Fruit fly (Drosophila melanogaster) whole organism, prepupa: ENCODE measurements around the gene CG16854.
A peak's percentile ranks its signal among the peaks of the same experiment; 100 is the strongest.

ENCODE experiments used
- Blimp-1 ChIP-seq: fragments of 200-800 bp; sonication (Bioruptor generic); optimal IDR thresholded peaks from 3 replicates; lab custom pipeline; 2017; ENCODE audit warnings: missing biosample characterization, missing genetic modification characterization, mild to moderate bottlenecking, moderate library complexity, missing genetic modification reagents
- CG10631 ChIP-seq: fragments of 200-800 bp; sonication (Bioruptor generic); optimal IDR thresholded peaks from 2 replicates; lab custom pipeline; 2016; ENCODE audit warnings: missing biosample characterization, missing genetic modification characterization
- CG10669 ChIP-seq: fragments of 200-800 bp; sonication (Bioruptor generic); optimal IDR thresholded peaks from 3 replicates; lab custom pipeline; 2018; ENCODE audit warnings: missing biosample characterization, mild to moderate bottlenecking, missing genetic modification characterization, moderate library complexity
- CG11902 ChIP-seq: fragments of 200-800 bp; sonication (Bioruptor generic); optimal IDR thresholded peaks from 3 replicates; lab custom pipeline; 2016; ENCODE audit warnings: missing biosample characterization, missing genetic modification characterization
- CG15336 ChIP-seq: fragments of 200-800 bp; sonication (Bioruptor generic); IDR thresholded peaks from 2 replicates; pipeline ENCODE4 v1.3.6; 2022; ENCODE audit warnings: missing biosample characterization, missing genetic modification characterization
- CG16779 ChIP-seq: fragments of 200-800 bp; sonication (Bioruptor generic); optimal IDR thresholded peaks from 3 replicates; lab custom pipeline; 2017; ENCODE audit warnings: missing biosample characterization, mild to moderate bottlenecking, missing genetic modification characterization
- CG3032 ChIP-seq: fragments of 200-800 bp; optimal IDR thresholded peaks from 2 replicates; lab custom pipeline; 2019; ENCODE audit warnings: missing biosample characterization, mild to moderate bottlenecking, missing genetic modification characterization, moderate library complexity
- CG31627 ChIP-seq: fragments of 200-800 bp; sonication (Bioruptor generic); optimal IDR thresholded peaks from 3 replicates; lab custom pipeline; 2016; ENCODE audit warnings: missing biosample characterization, missing genetic modification characterization
- CG32006 ChIP-seq: fragments of 200-800 bp; sonication (Bioruptor generic); optimal IDR thresholded peaks from 3 replicates; lab custom pipeline; 2017; ENCODE audit warnings: missing biosample characterization, mild to moderate bottlenecking, missing genetic modification characterization
- CG34406 ChIP-seq: fragments of 200-800 bp; sonication (Bioruptor generic); optimal IDR thresholded peaks from 3 replicates; lab custom pipeline; 2016; ENCODE audit warnings: missing biosample characterization, missing genetic modification characterization
- CG3919 ChIP-seq: fragments of 200-800 bp; sonication (Bioruptor generic); optimal IDR thresholded peaks from 3 replicates; lab custom pipeline; 2016; ENCODE audit warnings: missing biosample characterization, missing genetic modification characterization
- CG6792 ChIP-seq: fragments of 200-800 bp; sonication (Bioruptor generic); optimal IDR thresholded peaks from 3 replicates; lab custom pipeline; 2016; ENCODE audit warnings: missing biosample characterization, missing genetic modification characterization
- CG6808 ChIP-seq: fragments of 200-800 bp; sonication (Bioruptor generic); optimal IDR thresholded peaks from 3 replicates; lab custom pipeline; 2017; ENCODE audit warnings: missing biosample characterization, missing genetic modification characterization, mild to moderate bottlenecking, moderate library complexity, missing genetic modification reagents
- CG6854 ChIP-seq: fragments of 200-800 bp; sonication (Bioruptor generic); optimal IDR thresholded peaks from 2 replicates; lab custom pipeline; 2017; ENCODE audit warnings: missing biosample characterization, mild to moderate bottlenecking, missing genetic modification characterization
- CG7368 ChIP-seq: fragments of 200-800 bp; sonication (Bioruptor generic); optimal IDR thresholded peaks from 3 replicates; lab custom pipeline; 2016; ENCODE audit warnings: missing biosample characterization, missing genetic modification characterization
- CG8319 ChIP-seq: fragments of 200-800 bp; sonication (Bioruptor generic); optimal IDR thresholded peaks from 3 replicates; lab custom pipeline; 2016; ENCODE audit warnings: missing biosample characterization, missing genetic modification characterization
- CG8632 ChIP-seq: fragments of 200-800 bp; sonication (Bioruptor generic); optimal IDR thresholded peaks from 3 replicates; lab custom pipeline; 2016; ENCODE audit warnings: missing biosample characterization, missing genetic modification characterization
- CG9139 ChIP-seq: fragments of 200-800 bp; sonication (Bioruptor generic); optimal IDR thresholded peaks from 3 replicates; lab custom pipeline; 2017; ENCODE audit warnings: missing biosample characterization, mild to moderate bottlenecking, missing genetic modification characterization
- Eip75B ChIP-seq: fragments of 200-800 bp; sonication (Bioruptor generic); optimal IDR thresholded peaks from 3 replicates; lab custom pipeline; 2016; ENCODE audit warnings: missing biosample characterization, missing genetic modification characterization
- Eip78C ChIP-seq: fragments of 200-800 bp; sonication (Bioruptor generic); peaks from one replicate; lab custom pipeline; 2016; ENCODE audit warnings: missing biosample characterization, missing genetic modification characterization
- Ets21C ChIP-seq: fragments of 200-800 bp; sonication (Bioruptor generic); optimal IDR thresholded peaks from 3 replicates; lab custom pipeline; 2016; ENCODE audit warnings: missing biosample characterization, missing genetic modification characterization
- Ets96B ChIP-seq: fragments of 200-800 bp; optimal IDR thresholded peaks from 2 replicates; lab custom pipeline; 2019; ENCODE audit warnings: missing biosample characterization, mild to moderate bottlenecking, missing genetic modification characterization, moderate library complexity
- Gug ChIP-seq: fragments of 200-800 bp; sonication (Bioruptor generic); IDR thresholded peaks from 2 replicates; pipeline ENCODE4 v1.3.6; 2022; ENCODE audit warnings: missing biosample characterization, missing genetic modification characterization
- Hr38 ChIP-seq: sonication (Bioruptor generic); optimal IDR thresholded peaks from 2 replicates; lab custom pipeline; 2016; ENCODE audit warnings: missing biosample characterization, missing genetic modification characterization
- Hr4 ChIP-seq: fragments of 200-800 bp; sonication (Bioruptor generic); optimal IDR thresholded peaks from 3 replicates; lab custom pipeline; 2016; ENCODE audit warnings: missing biosample characterization, missing genetic modification characterization
- Lpt ChIP-seq: fragments of 200-800 bp; sonication (Bioruptor generic); optimal IDR thresholded peaks from 3 replicates; lab custom pipeline; 2016; ENCODE audit warnings: missing biosample characterization, missing genetic modification characterization
- Met ChIP-seq: fragments of 200-800 bp; sonication (Bioruptor generic); optimal IDR thresholded peaks from 3 replicates; lab custom pipeline; 2016; ENCODE audit warnings: missing biosample characterization, missing genetic modification characterization
- OdsH ChIP-seq: fragments of 200-800 bp; sonication (Bioruptor generic); optimal IDR thresholded peaks from 3 replicates; lab custom pipeline; 2016; ENCODE audit warnings: missing biosample characterization, missing genetic modification characterization
- Smox ChIP-seq: fragments of 200-800 bp; sonication (Bioruptor generic); optimal IDR thresholded peaks from 3 replicates; lab custom pipeline; 2016; ENCODE audit warnings: missing biosample characterization, missing genetic modification characterization
- Sox102F ChIP-seq: fragments of 200-800 bp; sonication (Bioruptor generic); optimal IDR thresholded peaks from 2 replicates; lab custom pipeline; 2016; ENCODE audit warnings: missing biosample characterization, mild to moderate bottlenecking, missing genetic modification characterization
- Sox14 ChIP-seq: fragments of 200-800 bp; sonication (Bioruptor generic); optimal IDR thresholded peaks from 3 replicates; lab custom pipeline; 2016; ENCODE audit warnings: missing biosample characterization, missing genetic modification characterization
- achi ChIP-seq: fragments of 200-800 bp; sonication (Bioruptor generic); optimal IDR thresholded peaks from 3 replicates; lab custom pipeline; 2016; ENCODE audit warnings: missing biosample characterization, missing genetic modification characterization
- acj6 ChIP-seq: fragments of 200-800 bp; sonication (Bioruptor generic); optimal IDR thresholded peaks from 3 replicates; lab custom pipeline; 2016; ENCODE audit warnings: missing biosample characterization, missing genetic modification characterization
- dac ChIP-seq: fragments of 200-800 bp; sonication (Bioruptor generic); optimal IDR thresholded peaks from 2 replicates; lab custom pipeline; 2017; ENCODE audit warnings: missing biosample characterization, mild to moderate bottlenecking, missing genetic modification characterization
- dsx ChIP-seq: fragments of 200-800 bp; optimal IDR thresholded peaks from 3 replicates; lab custom pipeline; 2019; ENCODE audit warnings: missing biosample characterization, mild to moderate bottlenecking, missing genetic modification characterization, moderate library complexity; ENCODE audit not compliant: poor library complexity, severe bottlenecking
- fd85E ChIP-seq: fragments of 200-800 bp; sonication (Bioruptor generic); optimal IDR thresholded peaks from 3 replicates; lab custom pipeline; 2016; ENCODE audit warnings: missing biosample characterization, missing genetic modification characterization
- net ChIP-seq: fragments of 200-800 bp; sonication (Bioruptor generic); optimal IDR thresholded peaks from 3 replicates; lab custom pipeline; 2016; ENCODE audit warnings: missing biosample characterization, missing genetic modification characterization
- pdm3 ChIP-seq: fragments of 200-800 bp; sonication (Bioruptor generic); optimal IDR thresholded peaks from 3 replicates; lab custom pipeline; 2016; ENCODE audit warnings: missing biosample characterization, missing genetic modification characterization
- salr ChIP-seq, 2 experiments: fragments of 200-800 bp; sonication (Bioruptor generic); optimal IDR thresholded peaks; 3 replicates each; lab custom pipeline; 2016 to 2018; ENCODE audit warnings: missing biosample characterization in 2 of 2, missing genetic modification characterization in 2 of 2, mild to moderate bottlenecking in 1 of 2
- spab ChIP-seq: fragments of 200-800 bp; sonication (Bioruptor generic); optimal IDR thresholded peaks from 2 replicates; lab custom pipeline; 2017; ENCODE audit warnings: missing biosample characterization, mild to moderate bottlenecking, missing genetic modification characterization, missing genetic modification reagents
- ss ChIP-seq, 2 experiments: fragments of 200-800 bp; sonication (Bioruptor generic); optimal IDR thresholded peaks; 2 replicates in 1 of 2; 3 replicates in 1 of 2; lab custom pipeline; 2017 to 2018; ENCODE audit warnings: mild to moderate bottlenecking in 2 of 2, missing biosample characterization in 2 of 2, missing genetic modification characterization in 2 of 2, moderate library complexity in 1 of 2
- svp ChIP-seq: fragments of 200-800 bp; sonication (Bioruptor generic); peaks from one replicate; lab custom pipeline; 2016; ENCODE audit warnings: missing biosample characterization, missing genetic modification characterization
- vri ChIP-seq: fragments of 200-800 bp; sonication (Bioruptor generic); optimal IDR thresholded peaks from 3 replicates; lab custom pipeline; 2016; ENCODE audit warnings: missing biosample characterization, mild to moderate bottlenecking, missing genetic modification characterization

The CG16854 gene

DNA sequence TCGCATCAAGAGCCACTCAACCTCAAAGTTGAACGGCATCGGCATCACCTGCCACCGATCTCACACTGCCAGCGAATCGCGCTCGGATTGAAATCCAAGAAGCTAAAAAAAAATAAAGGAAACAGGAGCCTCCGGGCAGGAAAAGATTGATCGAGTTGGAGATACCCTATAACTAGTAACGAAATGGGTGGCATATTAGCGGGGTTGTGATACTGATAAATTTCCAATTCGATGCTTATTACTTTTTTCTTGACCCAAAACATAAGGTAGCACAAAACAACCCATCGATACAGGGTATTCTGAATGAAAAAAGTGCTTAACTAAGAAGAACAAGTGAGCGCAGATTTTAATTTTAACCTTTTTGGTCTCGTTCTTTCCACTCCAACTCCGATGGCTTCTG, 14.3 kb upstream of the CG16854 start (continued):
- peak; percentile 65 for TF ChIP-seq OdsH
- TF ChIP-seq CG15336 (GFP tag; lab: Robert Waterston, UW): no peak
- no peak for TF ChIP-seq fd85E (GFP tag; lab: Kevin White, UChicago)
- no peak for TF ChIP-seq CG16779
- peak; percentile 82 for TF ChIP-seq Met (GFP tag; lab: Kevin White, UChicago)
- peak; percentile 76 for TF ChIP-seq CG10669 (GFP tag; lab: Kevin White, UChicago)
- peak; percentile 75 for TF ChIP-seq Eip75B
- TF ChIP-seq salr (GFP tag; optimal IDR thresholded peaks at IDR 0.05; lab: Kevin White, UChicago): peak; percentile 17 to 60
- TF ChIP-seq CG7368 (GFP tag; lab: Kevin White, UChicago): no peak
- TF ChIP-seq dsx (GFP tag; lab: Kevin White, UChicago): peak; percentile 74
- TF ChIP-seq pdm3 (GFP tag; lab: Kevin White, UChicago): peak; percentile 70
- TF ChIP-seq CG34406: peak; percentile 41
- TF ChIP-seq achi (GFP tag; lab: Kevin White, UChicago): peak; percentile 63
- peak; percentile 77 for TF ChIP-seq spab
- TF ChIP-seq CG31627 (GFP tag; lab: Kevin White, UChicago): peak; percentile 82
- TF ChIP-seq acj6 (GFP tag; lab: Kevin White, UChicago): peak; percentile 68
- peak; percentile 71 for TF ChIP-seq vri (GFP tag; lab: Kevin White, UChicago)
- no peak for TF ChIP-seq CG6854 (GFP tag; lab: Kevin White, UChicago)
- TF ChIP-seq Ets21C (GFP tag; lab: Kevin White, UChicago): peak; percentile 68
- TF ChIP-seq Hr38 (GFP tag; lab: Kevin White, UChicago): no peak
- no peak for TF ChIP-seq Gug (GFP tag; lab: Robert Waterston, UW)
- peak; percentile 81 for TF ChIP-seq CG6808 (GFP tag; lab: Kevin White, UChicago)
- TF ChIP-seq dac (GFP tag; lab: Kevin White, UChicago): no peak
- peak; percentile 68 to 74 for TF ChIP-seq ss (GFP tag; optimal IDR thresholded peaks at IDR 0.05; lab: Kevin White, UChicago)
- peak; percentile 77 for TF ChIP-seq Ets96B (tag; lab: Kevin White, UChicago)
- TF ChIP-seq net (GFP tag; lab: Kevin White, UChicago): peak; percentile 39
- no peak for TF ChIP-seq CG11902 (GFP tag; lab: Kevin White, UChicago)
- TF ChIP-seq Sox102F: peak; percentile 77
- TF ChIP-seq CG8319 (GFP tag; lab: Kevin White, UChicago): peak; percentile 28

DNA sequence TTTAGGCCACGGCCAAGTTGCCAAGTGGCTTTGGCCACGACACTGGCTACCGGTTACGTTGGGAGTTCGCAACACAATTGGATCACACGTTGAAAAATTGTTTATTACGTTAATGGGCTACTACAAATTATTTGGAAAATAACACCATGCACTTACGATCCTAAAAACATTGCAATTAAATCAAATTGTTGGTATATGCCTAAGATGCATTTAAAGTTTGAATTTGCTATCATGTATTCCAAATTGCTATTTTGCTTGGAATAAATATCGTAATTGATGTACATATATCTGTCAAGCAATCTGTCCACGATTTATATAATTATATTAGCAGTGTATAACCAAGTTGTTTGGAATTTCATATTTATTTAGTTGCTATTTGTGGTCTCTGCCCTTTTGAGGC, 13.6 kb upstream of the CG16854 start:
- no peak for TF ChIP-seq pdm3 (GFP tag; lab: Kevin White, UChicago)
- TF ChIP-seq Hr4 (GFP tag; lab: Kevin White, UChicago): peak; percentile 48
- no peak for TF ChIP-seq ss (GFP tag; optimal IDR thresholded peaks at IDR 0.05; lab: Kevin White, UChicago)
- no peak for TF ChIP-seq CG7368 (GFP tag; lab: Kevin White, UChicago)
- no peak for TF ChIP-seq Blimp-1 (GFP tag; lab: Kevin White, UChicago)
- peak; percentile 78 for TF ChIP-seq Eip78C (GFP tag; lab: Kevin White, UChicago)
- no peak for TF ChIP-seq Sox14
- no peak for TF ChIP-seq Smox (GFP tag; lab: Kevin White, UChicago)
- TF ChIP-seq CG10631 (GFP tag; lab: Kevin White, UChicago): peak; percentile 23
- peak; percentile 7 for TF ChIP-seq OdsH
- TF ChIP-seq CG34406: no peak
- no peak for TF ChIP-seq acj6 (GFP tag; lab: Kevin White, UChicago)
- peak; percentile 10 for TF ChIP-seq svp (GFP tag; lab: Kevin White, UChicago)
- peak; percentile 17 for TF ChIP-seq CG3032
- TF ChIP-seq achi (GFP tag; lab: Kevin White, UChicago): peak; percentile 5
- no peak for TF ChIP-seq CG31627 (GFP tag; lab: Kevin White, UChicago)
- TF ChIP-seq salr (GFP tag; optimal IDR thresholded peaks at IDR 0.05; lab: Kevin White, UChicago): no peak
- TF ChIP-seq CG8632 (GFP tag; lab: Kevin White, UChicago): no peak
- no peak for TF ChIP-seq vri (GFP tag; lab: Kevin White, UChicago)
- TF ChIP-seq Ets96B (tag; lab: Kevin White, UChicago): peak; percentile 24
- no peak for TF ChIP-seq spab
- no peak for TF ChIP-seq CG3919 (GFP tag; lab: Kevin White, UChicago)
- TF ChIP-seq CG9139: no peak
- TF ChIP-seq CG6792 (GFP tag; lab: Kevin White, UChicago): no peak
- peak; percentile 29; the same call in 1 of the 2 replicates for TF ChIP-seq CG15336 (GFP tag; lab: Robert Waterston, UW)
- no peak for TF ChIP-seq CG11902 (GFP tag; lab: Kevin White, UChicago)
- TF ChIP-seq Met (GFP tag; lab: Kevin White, UChicago): no peak
- no peak for TF ChIP-seq CG8319 (GFP tag; lab: Kevin White, UChicago)
- peak; percentile 35 for TF ChIP-seq Lpt (GFP tag; lab: Kevin White, UChicago)
- peak; percentile 41 for TF ChIP-seq CG32006 (GFP tag; lab: Kevin White, UChicago)
